Worm (Caenorhabditis elegans): ENCODE results near the gene ttbk-2.2.
A peak's percentile ranks its signal among the peaks of the same experiment; 100 is the strongest.

DNA sequence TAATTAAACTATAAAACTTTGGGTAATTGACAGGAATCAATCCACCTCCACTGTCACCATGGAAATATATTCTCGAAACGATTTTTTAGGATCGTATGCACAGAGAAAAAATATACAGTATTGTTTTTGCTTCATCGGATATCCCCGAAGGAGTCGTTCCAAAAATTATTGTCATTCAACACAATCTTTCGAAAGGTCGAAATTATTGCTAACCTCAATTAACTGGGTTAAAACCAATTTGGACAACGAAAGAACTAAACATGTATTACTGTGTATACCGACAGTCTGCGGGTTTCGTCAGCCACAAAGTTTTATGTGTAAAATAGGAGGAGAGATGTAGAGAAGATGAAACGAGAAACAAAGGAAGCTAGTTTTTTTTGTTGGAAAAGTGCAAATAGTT, 3.5 kb downstream of the ttbk-2.2 start:
- TF ChIP-seq zag-1 (tag; optimal IDR thresholded peaks at IDR 0.05) (no peak), nhr-76 (tag; optimal IDR thresholded peaks at IDR 0.05) (no peak), ztf-11 (tag; optimal IDR thresholded peaks at IDR 0.05) (no peak), fkh-10 (GFP tag; optimal IDR thresholded peaks at IDR 0.05) (no peak), ama-1 (optimal IDR thresholded peaks at IDR 0.05) (peak; percentile 22), snpc-4 (tag; optimal IDR thresholded peaks at IDR 0.05) (peak; percentile 95), skn-1 (tag; optimal IDR thresholded peaks at IDR 0.05) (no peak), elt-1 (tag; optimal IDR thresholded peaks at IDR 0.05) (no peak), fos-1 (tag; optimal IDR thresholded peaks at IDR 0.05) (no peak), unc-62 (GFP tag; optimal IDR thresholded peaks at IDR 0.05) (no peak), lin-39 (tag; optimal IDR thresholded peaks at IDR 0.05) (no peak), nfya-1 (tag; optimal IDR thresholded peaks at IDR 0.05; ENCODE audit: insufficient read depth) (peak; percentile 24), daf-12 (tag; optimal IDR thresholded peaks at IDR 0.05) (no peak), ceh-82 (tag; optimal IDR thresholded peaks at IDR 0.05) (no peak)

Data from whole organism, L3 larva.